Fruit fly (Drosophila melanogaster): ENCODE results near the gene Apoltp.
A peak's percentile ranks its signal among the peaks of the same experiment; 100 is the strongest.

Gene Apoltp

DNA sequence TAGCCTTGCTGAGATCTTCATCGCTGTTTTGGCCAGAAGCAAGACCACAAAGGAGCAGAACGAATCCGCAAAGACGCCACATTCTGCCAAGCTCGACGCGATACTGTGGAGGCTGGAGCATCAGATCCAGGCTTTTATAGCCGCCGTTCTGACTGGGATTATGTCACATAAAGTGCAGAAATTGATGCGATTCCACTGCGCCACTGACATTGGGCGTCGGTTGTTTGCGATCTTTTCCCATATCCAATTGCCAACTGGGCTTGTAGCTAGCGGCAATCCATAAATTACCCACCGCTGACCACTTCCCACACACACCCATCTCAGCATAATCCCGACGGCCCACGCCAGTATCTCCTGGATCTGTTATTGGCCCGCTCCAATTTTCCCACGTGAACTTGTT, 33.2 kb upstream of the Apoltp start, which contains the start of gene CG4382:
CG4382 (minus strand) TSS at position 101 of the 400 bp plus-strand sequence.
- TF ChIP-seq EcR (GFP tag; optimal IDR thresholded peaks at IDR 0.05) (no peak), CG13204 (GFP tag; optimal IDR thresholded peaks at IDR 0.05) (no peak), CG9948 (tag; optimal IDR thresholded peaks at IDR 0.05) (no peak), CG12605 (GFP tag; IDR thresholded peaks at IDR 0.05) (no peak), CG17806 (tag; optimal IDR thresholded peaks at IDR 0.05) (no peak), Pif1B (GFP tag; optimal IDR thresholded peaks at IDR 0.05) (no peak), Ets98B (GFP tag; IDR thresholded peaks at IDR 0.05) (no peak), CG15710 (tag; optimal IDR thresholded peaks at IDR 0.05) (no peak), D1 (tag; optimal IDR thresholded peaks at IDR 0.05) (no peak), Snoo (tag; optimal IDR thresholded peaks at IDR 0.05) (no peak)

DNA sequence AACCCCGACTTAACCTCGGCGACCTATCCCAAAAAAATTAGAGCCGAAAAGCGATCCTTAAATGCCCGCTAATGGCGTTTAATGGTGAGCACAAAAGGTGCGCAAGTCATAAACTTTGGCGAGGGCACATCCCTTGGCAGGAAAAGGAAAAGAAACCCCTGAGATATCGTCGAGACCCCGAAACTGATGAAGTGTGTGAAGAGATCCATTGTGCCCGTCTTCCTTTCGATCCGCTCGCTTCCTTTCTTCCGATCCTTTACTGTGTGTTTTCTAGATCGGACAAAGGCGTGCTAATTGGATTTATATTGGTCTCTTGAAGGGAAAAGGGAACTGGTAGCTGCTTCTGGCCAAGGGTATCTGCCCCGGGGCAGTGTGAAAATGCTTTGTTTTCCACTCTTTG, 32.8 kb upstream of the Apoltp start:
- no peak for TF ChIP-seq CG34367 (tag; optimal IDR thresholded peaks at IDR 0.05)
- TF ChIP-seq Pif1B (GFP tag; optimal IDR thresholded peaks at IDR 0.05), result no peak
- TF ChIP-seq CG4496 (GFP tag; IDR thresholded peaks at IDR 0.05), result no peak
- no peak for TF ChIP-seq EcR (GFP tag; optimal IDR thresholded peaks at IDR 0.05)
- no peak for TF ChIP-seq CG12605 (GFP tag; IDR thresholded peaks at IDR 0.05)
- no peak for TF ChIP-seq rn (GFP tag; IDR thresholded peaks at IDR 0.05)
- TF ChIP-seq CG15710 (tag; optimal IDR thresholded peaks at IDR 0.05), result no peak
- TF ChIP-seq Snoo (tag; optimal IDR thresholded peaks at IDR 0.05), result no peak
- TF ChIP-seq CG14655 (GFP tag; optimal IDR thresholded peaks at IDR 0.05), result no peak
- TF ChIP-seq CG13204 (GFP tag; optimal IDR thresholded peaks at IDR 0.05), result no peak
- TF ChIP-seq CG32121 (GFP tag; IDR thresholded peaks at IDR 0.05), result no peak
- no peak for TF ChIP-seq CG8301 (tag; optimal IDR thresholded peaks at IDR 0.05)
- no peak for TF ChIP-seq CG8159 (tag; optimal IDR thresholded peaks at IDR 0.05)

DNA sequence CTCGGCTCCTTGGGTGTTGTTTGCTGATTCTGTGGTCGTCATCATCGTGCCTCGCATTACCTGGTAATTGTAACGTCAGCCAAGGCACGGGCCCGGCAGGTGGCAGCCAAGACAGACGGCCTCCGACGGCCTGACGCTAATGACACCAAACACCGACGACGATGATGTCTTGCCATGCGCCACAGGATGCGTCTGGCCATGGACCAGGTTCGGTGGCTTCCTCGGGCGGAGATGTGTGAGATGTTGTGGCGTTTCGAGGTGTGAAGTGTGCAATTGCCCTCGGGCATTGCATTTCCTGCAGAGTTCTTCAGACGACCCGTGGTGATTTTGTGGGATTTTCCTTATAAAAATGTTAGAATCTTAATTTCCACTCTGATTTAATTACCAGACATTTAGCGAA, 31.9 kb upstream of the Apoltp start:
- TF ChIP-seq CG34367 (tag; optimal IDR thresholded peaks at IDR 0.05) (no peak), CG17806 (tag; optimal IDR thresholded peaks at IDR 0.05) (no peak), CG9948 (tag; optimal IDR thresholded peaks at IDR 0.05) (no peak)

dm6 chr2L:9607997-9608563, 25.9 kb upstream of the Apoltp start, which contains the start of gene gcm2:
Gene gcm2 (plus strand): TSS chr2L:9608562.
- peak; percentile 10 for TF ChIP-seq CG13204 (GFP tag; optimal IDR thresholded peaks at IDR 0.05)
- no peak for TF ChIP-seq CG14655 (GFP tag; optimal IDR thresholded peaks at IDR 0.05)

- no peak for TF ChIP-seq Pif1B (GFP tag; optimal IDR thresholded peaks at IDR 0.05)
- TF ChIP-seq CG17806 (tag; optimal IDR thresholded peaks at IDR 0.05), result no peak
- no peak for TF ChIP-seq fd96Ca (GFP tag; IDR thresholded peaks at IDR 0.05)
- no peak for TF ChIP-seq gl (tag; optimal IDR thresholded peaks at IDR 0.05)
- TF ChIP-seq CG10348 (GFP tag; IDR thresholded peaks at IDR 0.05), result no peak
- no peak for TF ChIP-seq EcR (GFP tag; optimal IDR thresholded peaks at IDR 0.05)
- TF ChIP-seq CG14655 (GFP tag; optimal IDR thresholded peaks at IDR 0.05), result no peak
- TF ChIP-seq CG4496 (GFP tag; IDR thresholded peaks at IDR 0.05), result no peak
These were observed 24.6 kb upstream of the Apoltp start for dm6 chr2L:9609337-9609856.

DNA sequence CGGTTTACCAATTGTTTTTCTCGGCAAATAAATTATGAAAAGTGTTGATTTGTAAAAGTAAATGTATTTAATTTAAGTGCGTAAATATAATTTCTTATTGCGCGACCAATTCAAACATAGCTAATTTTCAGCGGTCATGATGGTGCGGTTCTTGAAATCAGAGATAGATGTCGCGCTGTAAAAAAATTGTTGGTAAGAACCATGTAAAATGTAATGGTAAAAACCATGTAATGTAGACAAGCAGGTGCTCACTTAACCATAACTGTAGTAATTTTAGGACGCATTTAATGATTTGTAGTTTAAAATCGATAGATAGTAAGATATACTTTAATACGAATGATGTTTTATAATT, 21.3 kb upstream of the Apoltp start:
- TF ChIP-seq CG8159 (tag; optimal IDR thresholded peaks at IDR 0.05) (no peak), CG8301 (tag; optimal IDR thresholded peaks at IDR 0.05) (no peak), CG17806 (tag; optimal IDR thresholded peaks at IDR 0.05) (no peak), CG34367 (tag; optimal IDR thresholded peaks at IDR 0.05) (no peak), CG15710 (tag; optimal IDR thresholded peaks at IDR 0.05) (no peak), CG13204 (GFP tag; optimal IDR thresholded peaks at IDR 0.05) (no peak), CG9948 (tag; optimal IDR thresholded peaks at IDR 0.05) (no peak), CG12605 (GFP tag; IDR thresholded peaks at IDR 0.05) (no peak), EcR (GFP tag; optimal IDR thresholded peaks at IDR 0.05) (no peak), Pif1A (GFP tag; optimal IDR thresholded peaks at IDR 0.05) (no peak), rn (GFP tag; IDR thresholded peaks at IDR 0.05) (no peak), CG4496 (GFP tag; IDR thresholded peaks at IDR 0.05) (no peak), fd96Ca (GFP tag; IDR thresholded peaks at IDR 0.05) (no peak), CG10348 (GFP tag; IDR thresholded peaks at IDR 0.05) (no peak), gl (tag; optimal IDR thresholded peaks at IDR 0.05) (no peak), Pif1B (GFP tag; optimal IDR thresholded peaks at IDR 0.05) (no peak)

DNA sequence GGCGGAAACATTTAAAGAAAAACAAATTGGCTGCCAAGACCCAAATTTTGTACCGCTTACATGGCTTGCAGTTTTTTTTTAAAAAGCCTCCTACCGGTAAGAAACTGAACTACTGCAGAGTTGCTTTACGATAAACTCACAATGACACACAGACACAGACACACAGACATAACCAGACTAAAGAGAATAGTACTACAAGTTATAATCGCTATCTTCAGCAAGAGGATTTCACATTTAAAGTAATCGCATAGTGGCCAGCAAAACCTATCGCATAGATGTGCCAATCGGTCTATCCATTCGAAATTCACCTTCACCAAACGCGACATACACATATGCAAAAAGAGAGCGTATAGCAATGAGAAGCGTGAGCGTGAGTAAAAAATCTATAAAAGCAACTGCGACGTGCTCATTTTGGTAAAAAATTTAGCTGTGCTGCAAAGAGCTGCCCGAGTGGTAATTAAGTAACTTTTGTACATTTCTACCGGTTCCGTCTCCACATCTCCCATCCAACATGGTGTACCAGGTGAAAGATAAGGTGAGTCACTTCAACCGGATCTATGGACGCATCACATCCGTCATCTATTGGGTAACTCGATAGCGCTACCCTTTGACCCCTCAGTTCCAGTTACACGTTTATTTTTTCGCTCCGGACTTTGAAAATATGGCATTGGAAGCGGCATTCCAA, 20.8 kb upstream of the Apoltp start, which contains the start of gene Trx2:
Trx2 (plus strand) TSS at position 161 of the 685 bp plus-strand sequence.
- TF ChIP-seq CG8159 (tag; optimal IDR thresholded peaks at IDR 0.05), result no peak
- TF ChIP-seq CG34367 (tag; optimal IDR thresholded peaks at IDR 0.05), result no peak
- no peak for TF ChIP-seq EcR (GFP tag; optimal IDR thresholded peaks at IDR 0.05)
- no peak for TF ChIP-seq CG14655 (GFP tag; optimal IDR thresholded peaks at IDR 0.05)
- TF ChIP-seq D1 (tag; optimal IDR thresholded peaks at IDR 0.05), result no peak
- TF ChIP-seq Ets98B (GFP tag; IDR thresholded peaks at IDR 0.05), result peak; percentile 46; the same call in 1 of the 2 replicates
- TF ChIP-seq CG8301 (tag; optimal IDR thresholded peaks at IDR 0.05), result no peak
- peak; percentile 57 for TF ChIP-seq CG4496 (GFP tag; IDR thresholded peaks at IDR 0.05)
- peak; percentile 23 for TF ChIP-seq Pif1B (GFP tag; optimal IDR thresholded peaks at IDR 0.05)
- TF ChIP-seq Snoo (tag; optimal IDR thresholded peaks at IDR 0.05), result peak; percentile 16
- TF ChIP-seq CG12605 (GFP tag; IDR thresholded peaks at IDR 0.05), result peak; percentile 55; the same call in 1 of the 2 replicates
- TF ChIP-seq CG9948 (tag; optimal IDR thresholded peaks at IDR 0.05), result no peak
- peak; percentile 40 for TF ChIP-seq CG13204 (GFP tag; optimal IDR thresholded peaks at IDR 0.05)
- no peak for TF ChIP-seq gl (tag; optimal IDR thresholded peaks at IDR 0.05)
- TF ChIP-seq CG17806 (tag; optimal IDR thresholded peaks at IDR 0.05), result no peak
- TF ChIP-seq rn (GFP tag; IDR thresholded peaks at IDR 0.05), result no peak
- TF ChIP-seq Pif1A (GFP tag; optimal IDR thresholded peaks at IDR 0.05), result peak; percentile 21
- TF ChIP-seq fd96Ca (GFP tag; IDR thresholded peaks at IDR 0.05), result no peak

Measured in whole organism, pupa.